Worm (Caenorhabditis elegans) whole organism, L1 larva: ENCODE data around the gene srsx-13.

Source experiments
- C34B4.2 ChIP-seq: sonication (generic microtip); optimal IDR thresholded peaks from 2 replicates; lab custom pipeline; 2017; ENCODE audit warnings: mild to moderate bottlenecking, missing genetic modification characterization, missing compliant biosample characterization
- egl-27 ChIP-seq, 2 experiments: fragments of 150-350 bp in 1 of 2; sonication (generic microtip); optimal IDR thresholded peaks; 3 replicates each; lab custom pipeline; 2017 to 2018; ENCODE audit warnings: missing biosample characterization in 2 of 2, missing genetic modification characterization in 2 of 2, missing genetic modification reagents in 2 of 2
- fkh-4 ChIP-seq: sonication (generic microtip); optimal IDR thresholded peaks from 2 replicates; lab custom pipeline; 2016; ENCODE audit warnings: missing compliant biosample characterization, missing genetic modification characterization, borderline replicate concordance
- lsy-2 ChIP-seq, 2 experiments: fragments of 150-350 bp; optimal IDR thresholded peaks; 2 replicates each; lab custom pipeline; 2014; ENCODE audit warnings: missing biosample characterization in 2 of 2, missing genetic modification characterization in 2 of 2
- nhr-12 ChIP-seq: sonication (generic microtip); optimal IDR thresholded peaks from 2 replicates; lab custom pipeline; 2017; ENCODE audit warnings: missing biosample characterization, missing genetic modification characterization
- nhr-237 ChIP-seq: fragments of 150-350 bp; optimal IDR thresholded peaks from 2 replicates; lab custom pipeline; 2014; ENCODE audit warnings: missing biosample characterization, missing genetic modification characterization
- nhr-28 ChIP-seq: fragments of 150-350 bp; optimal IDR thresholded peaks from 2 replicates; lab custom pipeline; 2014; ENCODE audit warnings: missing biosample characterization, missing genetic modification characterization
- tbx-2 ChIP-seq: sonication (generic microtip); optimal IDR thresholded peaks from 2 replicates; lab custom pipeline; 2016; ENCODE audit warnings: missing genetic modification characterization, missing compliant biosample characterization
- unc-30 ChIP-seq: sonication (generic microtip); optimal IDR thresholded peaks from 2 replicates; lab custom pipeline; 2017; ENCODE audit warnings: missing biosample characterization, missing genetic modification characterization
- unc-62 ChIP-seq: fragments of 150-350 bp; optimal IDR thresholded peaks from 2 replicates; lab custom pipeline; 2014; ENCODE audit warnings: missing biosample characterization, missing genetic modification reagents, missing genetic modification characterization
- vab-15 ChIP-seq: sonication (generic microtip); optimal IDR thresholded peaks from 2 replicates; lab custom pipeline; 2017; ENCODE audit warnings: missing genotype, mild to moderate bottlenecking, missing genetic modification characterization, missing compliant biosample characterization
- ztf-11 ChIP-seq, 2 experiments: sonication (generic microtip); optimal IDR thresholded peaks; 2 replicates each; lab custom pipeline; 2016 to 2017; ENCODE audit warnings: missing genetic modification characterization in 2 of 2, missing biosample characterization in 1 of 2, missing compliant biosample characterization in 1 of 2

DNA sequence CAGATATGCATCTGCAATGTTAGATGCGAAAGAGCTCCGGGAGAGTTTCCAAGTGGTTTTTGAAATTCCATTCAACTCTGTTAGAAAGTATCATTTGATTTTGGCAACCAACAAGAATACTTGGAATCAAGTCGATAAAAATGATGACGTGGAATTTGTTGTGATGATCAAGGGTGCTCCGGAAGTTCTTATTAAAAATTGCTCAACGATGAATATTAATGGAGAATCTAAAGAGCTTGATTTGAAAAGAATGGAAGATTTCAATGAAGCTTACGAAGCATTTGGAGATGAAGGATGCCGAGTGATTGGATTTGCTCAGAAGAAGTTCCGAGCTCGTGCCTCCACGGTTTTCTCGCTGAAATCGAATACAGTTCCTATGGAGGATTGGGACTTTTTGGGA is 45.7 kb downstream of the srsx-13 start:
- no peak for TF ChIP-seq fkh-4 (tag; lab: Kevin White, UChicago)
- TF ChIP-seq ztf-11 (tag; optimal IDR thresholded peaks at IDR 0.05; lab: Kevin White, UChicago): no peak
- TF ChIP-seq nhr-237 (tag; lab: Kevin White, UChicago): no peak
- TF ChIP-seq egl-27 (tag; optimal IDR thresholded peaks at IDR 0.05; lab: Kevin White, UChicago): no peak
- no peak for TF ChIP-seq unc-30 (tag; lab: Kevin White, UChicago)
- TF ChIP-seq nhr-28: no peak
- TF ChIP-seq nhr-12: no peak
- TF ChIP-seq vab-15: no peak
- no peak for TF ChIP-seq lsy-2 (tag; optimal IDR thresholded peaks at IDR 0.05; lab: Kevin White, UChicago)
- no peak for TF ChIP-seq C34B4.2
- no peak for TF ChIP-seq tbx-2 (tag; lab: Kevin White, UChicago)
- no peak for TF ChIP-seq unc-62 (GFP tag; lab: Kevin White, UChicago)
